Worm (Caenorhabditis elegans) whole organism, young adult: Measurements from ENCODE around the gene B0334.20.

Experiments used
- B0261.1 ChIP-seq: sonication (generic microtip); optimal IDR thresholded peaks from 2 replicates; lab custom pipeline; 2016; ENCODE audit warnings: mild to moderate bottlenecking, missing genetic modification characterization, moderate library complexity, missing compliant biosample characterization
- B0336.3 ChIP-seq: fragments of 200-800 bp; sonication (Bioruptor generic); IDR thresholded peaks from 2 replicates; pipeline ENCODE4 v1.3.6; 2022; ENCODE audit warnings: missing genetic modification characterization, missing compliant biosample characterization
- C17E4.6 ChIP-seq: fragments of 200-800 bp; sonication (Bioruptor generic); IDR thresholded peaks from 2 replicates; pipeline ENCODE4 v1.3.6; 2022; ENCODE audit warnings: missing genetic modification reagents, missing genetic modification characterization, missing compliant biosample characterization
- D2030.7 ChIP-seq: fragments of 200-800 bp; sonication (Bioruptor generic); IDR thresholded peaks from 2 replicates; pipeline ENCODE4 v1.3.6; 2022; ENCODE audit warnings: missing genetic modification reagents, missing genetic modification characterization, missing compliant biosample characterization
- F23B12.7 ChIP-seq: sonication (generic microtip); optimal IDR thresholded peaks from 2 replicates; lab custom pipeline; 2017; ENCODE audit warnings: missing genetic modification characterization, mild to moderate bottlenecking, missing compliant biosample characterization, antibody characterized with exemption, moderate library complexity; ENCODE audit not compliant: insufficient read depth
- F37B4.10 ChIP-seq: fragments of 200-800 bp; sonication (Bioruptor generic); IDR thresholded peaks from 2 replicates; pipeline ENCODE4 v1.3.6; 2022; ENCODE audit warnings: missing genetic modification characterization, missing compliant biosample characterization
- F52B5.7 ChIP-seq: sonication (generic microtip); optimal IDR thresholded peaks from 2 replicates; lab custom pipeline; 2016; ENCODE audit warnings: mild to moderate bottlenecking, missing genetic modification characterization, missing compliant biosample characterization
- F57C9.4 ChIP-seq: sonication (generic microtip); optimal IDR thresholded peaks from 2 replicates; lab custom pipeline; 2017; ENCODE audit warnings: mild to moderate bottlenecking, missing genetic modification characterization, missing compliant biosample characterization
- Y53G8AR.9 ChIP-seq: fragments of 200-800 bp; sonication (Bioruptor generic); conservative IDR thresholded peaks from 2 replicates; pipeline ENCODE4 v1.3.6; 2022; ENCODE audit warnings: missing genetic modification reagents, missing genetic modification characterization, missing compliant biosample characterization
- Y67H2A.10 ChIP-seq: fragments of 200-800 bp; sonication (Bioruptor generic); conservative IDR thresholded peaks from 2 replicates; pipeline ENCODE4 v1.3.6; 2022; ENCODE audit warnings: missing genetic modification reagents, missing genetic modification characterization, missing compliant biosample characterization
- ama-1 ChIP-seq, 3 experiments: fragments of 150-350 bp in 1 of 3; sonication (generic microtip) in 2 of 3; optimal IDR thresholded peaks; 2 replicates each; lab custom pipeline; 2014 to 2018; ENCODE audit warnings: missing biosample characterization in 2 of 3, missing genetic modification characterization in 2 of 3, missing genetic modification reagents in 2 of 3
- aptf-2 ChIP-seq: fragments of 200-800 bp; sonication (Bioruptor generic); conservative IDR thresholded peaks from 2 replicates; pipeline ENCODE4 v1.3.6; 2022; ENCODE audit warnings: missing genetic modification reagents, missing genetic modification characterization, missing compliant biosample characterization
- attf-3 ChIP-seq: fragments of 200-800 bp; sonication (Bioruptor generic); conservative IDR thresholded peaks from 2 replicates; pipeline ENCODE4 v1.3.6; 2022; ENCODE audit warnings: missing genetic modification reagents, missing genetic modification characterization, missing compliant biosample characterization
- attf-6 ChIP-seq: fragments of 200-800 bp; sonication (Bioruptor generic); IDR thresholded peaks from 2 replicates; pipeline ENCODE4 v1.3.6; 2022; ENCODE audit warnings: missing genetic modification reagents, missing genetic modification characterization, missing compliant biosample characterization
- bed-2 ChIP-seq: fragments of 200-800 bp; sonication (Bioruptor generic); IDR thresholded peaks from 2 replicates; pipeline ENCODE4 v1.3.6; 2022; ENCODE audit warnings: missing genetic modification reagents, missing genetic modification characterization, missing compliant biosample characterization
- cebp-1 ChIP-seq, 2 experiments: fragments of 200-800 bp in 1 of 2; sonication (Bioruptor generic) in 1 of 2; sonication (generic microtip) in 1 of 2; IDR thresholded peaks in 1 of 2; optimal IDR thresholded peaks in 1 of 2; 2 replicates each; pipeline versions ENCODE4 v1.3.6 to Lab custom; 2017 to 2022; ENCODE audit warnings: missing compliant biosample characterization in 2 of 2, missing genetic modification characterization in 2 of 2, mild to moderate bottlenecking in 1 of 2, missing genetic modification reagents in 1 of 2, moderate library complexity in 1 of 2
- ceh-100 ChIP-seq: fragments of 200-800 bp; sonication (Bioruptor generic); IDR thresholded peaks from 2 replicates; pipeline ENCODE4 v1.3.6; 2022; ENCODE audit warnings: missing genetic modification reagents, missing genetic modification characterization, missing compliant biosample characterization
- ceh-58 ChIP-seq: fragments of 200-800 bp; sonication (Bioruptor generic); IDR thresholded peaks from 2 replicates; pipeline ENCODE4 v1.3.6; 2022; ENCODE audit warnings: missing genetic modification characterization, missing compliant biosample characterization
- dox-1 ChIP-seq: fragments of 200-800 bp; sonication (Bioruptor generic); IDR thresholded peaks from 2 replicates; pipeline ENCODE4 v1.3.6; 2022; ENCODE audit warnings: missing genetic modification reagents, missing genetic modification characterization, missing compliant biosample characterization
- efl-1 ChIP-seq: fragments of 150-350 bp; optimal IDR thresholded peaks from 2 replicates; lab custom pipeline; 2014; ENCODE audit warnings: missing biosample characterization, missing genetic modification reagents, missing genetic modification characterization
- egl-18 ChIP-seq: fragments of 200-800 bp; sonication (Bioruptor generic); IDR thresholded peaks from 2 replicates; pipeline ENCODE4 v1.3.6; 2022; ENCODE audit warnings: missing genetic modification reagents, missing genetic modification characterization, missing compliant biosample characterization
- hlh-26 ChIP-seq: fragments of 200-800 bp; sonication (Bioruptor generic); conservative IDR thresholded peaks from 2 replicates; pipeline ENCODE4 v1.3.6; 2022; ENCODE audit warnings: missing genetic modification reagents, missing genetic modification characterization, missing compliant biosample characterization
- hmg-1.2 ChIP-seq: fragments of 200-800 bp; sonication (Bioruptor generic); IDR thresholded peaks from 2 replicates; pipeline ENCODE4 v1.3.6; 2022; ENCODE audit warnings: missing genetic modification reagents, missing genetic modification characterization, missing compliant biosample characterization
- hsf-1 ChIP-seq: fragments of 200-800 bp; sonication (Bioruptor generic); IDR thresholded peaks from 2 replicates; pipeline ENCODE4 v1.3.6; 2022; ENCODE audit warnings: missing genetic modification reagents, missing genetic modification characterization, missing compliant biosample characterization
- lir-1 ChIP-seq: fragments of 200-800 bp; sonication (Bioruptor generic); conservative IDR thresholded peaks from 2 replicates; pipeline ENCODE4 v1.3.6; 2022; ENCODE audit warnings: missing genetic modification reagents, missing genetic modification characterization, missing compliant biosample characterization
- lsy-27 ChIP-seq: sonication (generic microtip); optimal IDR thresholded peaks from 2 replicates; lab custom pipeline; 2017; ENCODE audit warnings: missing genetic modification characterization, mild to moderate bottlenecking, missing compliant biosample characterization, antibody characterized with exemption, missing genotype, borderline replicate concordance; ENCODE audit not compliant: insufficient read depth
- madf-8 ChIP-seq: fragments of 200-800 bp; sonication (Bioruptor generic); conservative IDR thresholded peaks from 2 replicates; pipeline ENCODE4 v1.3.6; 2022; ENCODE audit warnings: missing genetic modification reagents, missing genetic modification characterization, missing compliant biosample characterization
- nfyb-1 ChIP-seq: fragments of 200-800 bp; sonication (Bioruptor generic); IDR thresholded peaks from 2 replicates; pipeline ENCODE4 v1.3.6; 2022; ENCODE audit warnings: missing genetic modification reagents, missing genetic modification characterization, missing compliant biosample characterization
- pha-4 ChIP-seq: fragments of 150-350 bp; sonication (generic microtip); optimal IDR thresholded peaks from 2 replicates; lab custom pipeline; 2014; ENCODE audit warnings: missing biosample characterization, missing genetic modification reagents, missing genetic modification characterization
- rcor-1 ChIP-seq: fragments of 200-800 bp; sonication (Bioruptor generic); IDR thresholded peaks from 2 replicates; pipeline ENCODE4 v1.3.6; 2022; ENCODE audit warnings: missing genetic modification reagents, missing genetic modification characterization, missing compliant biosample characterization
- snpc-3.4 ChIP-seq: sonication (generic microtip); optimal IDR thresholded peaks from 2 replicates; lab custom pipeline; 2017; ENCODE audit warnings: missing genetic modification characterization, mild to moderate bottlenecking, missing compliant biosample characterization, antibody characterized with exemption, moderate library complexity, missing genotype, missing genetic modification reagents
- somi-1 ChIP-seq: fragments of 200-800 bp; sonication (Bioruptor generic); optimal IDR thresholded peaks from 2 replicates; lab custom pipeline; 2018; ENCODE audit warnings: mild to moderate bottlenecking, missing genetic modification characterization, missing compliant biosample characterization
- tbp1 ChIP-seq: fragments of 200-800 bp; sonication (Bioruptor generic); optimal IDR thresholded peaks from 2 replicates; lab custom pipeline; 2018; ENCODE audit warnings: mild to moderate bottlenecking, missing genetic modification characterization, missing compliant biosample characterization
- zfh-2 ChIP-seq: fragments of 200-800 bp; sonication (Bioruptor generic); conservative IDR thresholded peaks from 2 replicates; pipeline ENCODE4 v1.3.6; 2022; ENCODE audit warnings: missing genetic modification reagents, missing genetic modification characterization, missing compliant biosample characterization
- zim-3 ChIP-seq: sonication (generic microtip); optimal IDR thresholded peaks from 2 replicates; lab custom pipeline; 2017; ENCODE audit warnings: mild to moderate bottlenecking, missing genetic modification characterization, moderate library complexity, missing compliant biosample characterization
- ztf-25 ChIP-seq: fragments of 200-800 bp; sonication (Bioruptor generic); IDR thresholded peaks from 2 replicates; pipeline ENCODE4 v1.3.6; 2022; ENCODE audit warnings: missing genetic modification reagents, missing genetic modification characterization, missing compliant biosample characterization

Gene B0334.20

DNA sequence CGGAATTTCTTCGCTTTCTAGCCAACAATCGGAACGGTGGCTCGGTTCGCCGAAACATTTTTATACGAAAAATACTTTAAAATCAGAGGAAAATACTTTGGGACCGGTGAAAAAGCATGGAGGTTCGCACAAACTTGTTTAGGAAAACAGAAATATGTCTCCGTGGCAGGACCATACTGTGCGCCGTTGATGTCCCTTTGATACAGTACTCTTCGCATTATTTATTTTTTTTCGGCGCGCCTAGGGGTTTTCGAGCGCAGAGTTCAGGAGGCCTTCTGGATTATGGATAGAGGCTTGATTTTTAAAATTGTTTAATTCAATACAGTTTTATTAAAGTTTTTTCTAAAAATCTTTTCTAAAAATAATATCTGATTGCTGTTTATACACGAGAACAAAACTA is 44.5 kb upstream of the B0334.20 start, which contains the start of gene F54D5.9 (continued):
- no peak for TF ChIP-seq egl-18 (GFP tag; lab: Robert Waterston, UW)

DNA sequence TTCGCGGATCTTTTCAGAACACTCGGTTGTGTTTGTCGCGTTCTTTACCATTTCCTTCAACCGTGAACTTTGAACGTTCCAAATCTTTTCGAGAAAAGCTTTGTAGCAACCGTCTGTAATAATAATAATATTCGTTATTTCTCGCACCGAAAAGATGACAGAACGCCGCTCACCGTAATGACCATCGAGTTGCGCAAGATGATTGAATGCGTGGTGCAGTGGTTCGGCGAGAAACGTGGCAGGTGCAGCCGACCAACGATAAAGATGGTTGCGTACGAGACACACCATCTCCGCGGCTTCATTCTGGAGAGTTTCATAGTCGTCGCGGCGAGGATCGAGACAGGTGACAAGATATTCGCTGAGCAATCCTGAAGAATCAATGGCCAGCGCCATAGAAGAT is 42.7 kb upstream of the B0334.20 start:
- TF ChIP-seq efl-1 (GFP tag; lab: Kevin White, UChicago) (no peak), zfh-2 (peak; percentile 30; the same call in 1 of the 2 replicates)

DNA sequence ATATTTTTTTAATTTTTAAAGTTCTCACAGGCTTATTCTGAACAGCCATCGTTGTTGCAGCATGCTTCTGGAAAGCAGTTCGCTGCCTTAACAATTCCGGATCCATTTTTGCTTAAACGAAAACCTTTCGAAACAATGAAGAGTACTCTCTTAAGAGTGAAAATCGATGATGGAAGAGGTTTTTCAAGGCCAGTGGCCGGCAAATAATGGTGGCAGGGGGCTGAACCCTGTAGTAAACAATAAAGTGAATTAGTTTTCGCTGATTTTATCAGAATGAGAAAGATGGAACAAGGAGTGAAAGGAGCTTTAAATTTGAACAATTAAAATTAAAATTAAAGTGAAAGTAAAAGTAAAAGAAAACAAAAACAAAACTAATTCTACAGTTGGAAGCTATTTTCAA is 42.1 kb upstream of the B0334.20 start, which contains the start of gene gtf-2E2:
TSS of gene gtf-2E2 (minus strand) at position 111 of the 400 bp plus-strand sequence.
- TF ChIP-seq F57C9.4 (tag; lab: Kevin White, UChicago) (no peak), ama-1 (optimal IDR thresholded peaks at IDR 0.05; lab: Kevin White, UChicago) (no peak), ama-1 (GFP tag; optimal IDR thresholded peaks at IDR 0.05; lab: Kevin White, UChicago) (no peak), snpc-3.4 (tag; lab: Kevin White, UChicago) (peak; percentile 14), hsf-1 (0 out of 2 replicates have a peak, but pooled peaks have one; percentile 5), tbp1 (GFP tag; lab: Kevin White, UChicago) (peak; percentile 5), cebp-1 (GFP tag; IDR thresholded peaks at IDR 0.05; lab: Robert Waterston, UW) (no peak), cebp-1 (tag; optimal IDR thresholded peaks at IDR 0.05; lab: Kevin White, UChicago) (peak; percentile 18), Y53G8AR.9 (GFP tag; lab: Robert Waterston, UW) (0 out of 2 replicates have a peak, but pooled peaks have one; percentile 43)
- TF ChIP-seq, all 124 proteins: peak for 5

DNA sequence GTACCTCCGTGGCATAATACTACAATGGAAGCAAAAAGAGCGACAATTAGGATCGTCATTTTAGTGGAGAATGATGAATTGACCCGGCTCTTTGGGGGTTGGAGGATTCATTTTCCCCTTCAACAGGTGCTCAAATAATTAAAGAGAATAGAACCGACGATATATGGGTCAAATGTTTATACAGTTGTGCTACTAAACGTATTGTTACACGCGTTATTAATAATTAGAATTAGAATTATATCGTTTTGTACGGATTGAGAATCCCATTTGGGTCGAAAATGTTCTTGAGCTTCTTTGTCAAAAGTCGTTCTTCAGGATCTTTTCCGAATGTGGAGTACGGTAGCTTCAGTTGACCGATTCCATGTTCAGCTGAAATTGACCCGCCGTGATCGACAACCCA is 38.5 kb upstream of the B0334.20 start, which contains the start of gene Y62F5A.9:
TSS of gene Y62F5A.9 (minus strand) at position 101 of the 400 bp plus-strand sequence.
- no peak for TF ChIP-seq ceh-100 (GFP tag; lab: Robert Waterston, UW)
- TF ChIP-seq snpc-3.4 (tag; lab: Kevin White, UChicago): peak; percentile 32
- no peak for TF ChIP-seq cebp-1 (GFP tag; IDR thresholded peaks at IDR 0.05; lab: Robert Waterston, UW)
- TF ChIP-seq cebp-1 (tag; optimal IDR thresholded peaks at IDR 0.05; lab: Kevin White, UChicago): peak; percentile 6
- no peak for TF ChIP-seq aptf-2 (GFP tag; lab: Robert Waterston, UW)
- no peak for TF ChIP-seq attf-6
- TF ChIP-seq, all 124 proteins: peak for 2

DNA sequence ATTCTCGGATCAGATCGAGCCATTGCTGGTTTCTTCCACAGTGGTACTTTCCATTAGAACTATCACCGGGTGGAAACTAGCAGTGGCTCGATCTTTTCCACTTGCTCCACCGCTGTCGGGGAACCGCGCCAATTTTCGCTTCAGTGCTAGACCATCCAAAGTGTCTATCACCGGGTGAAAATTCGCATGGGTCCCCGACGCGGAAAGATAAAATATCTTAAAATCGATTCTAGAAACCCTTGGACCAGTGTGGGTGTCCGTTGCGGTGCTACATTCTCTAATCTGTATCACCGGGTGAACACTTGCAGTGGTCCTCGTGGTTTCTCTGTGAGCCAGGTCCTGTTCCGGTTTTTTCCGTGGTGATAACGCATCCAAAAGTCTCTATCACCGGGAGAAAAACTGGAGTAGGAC is 37.4 kb upstream of the B0334.20 start:
- TF ChIP-seq tbp1 (GFP tag; lab: Kevin White, UChicago): no peak
- TF ChIP-seq B0336.3 (GFP tag; lab: Robert Waterston, UW): 0 out of 2 replicates have a peak, but pooled peaks have one; percentile 24
- TF ChIP-seq hlh-26: no peak
- 0 out of 2 replicates have a peak, but pooled peaks have one; percentile 3 for TF ChIP-seq zfh-2
- 0 out of 2 replicates have a peak, but pooled peaks have one; percentile 10 for TF ChIP-seq lir-1
- TF ChIP-seq D2030.7 (GFP tag; lab: Robert Waterston, UW): no peak
- 0 out of 2 replicates have a peak, but pooled peaks have one; percentile 43 for TF ChIP-seq ztf-25 (GFP tag; lab: Robert Waterston, UW)
- 0 out of 2 replicates have a peak, but pooled peaks have one; percentile 12 for TF ChIP-seq nfyb-1
- no peak for TF ChIP-seq somi-1 (GFP tag; lab: Kevin White, UChicago)
- no peak for TF ChIP-seq F52B5.7 (tag; lab: Kevin White, UChicago)
- no peak for TF ChIP-seq F23B12.7
- no peak for TF ChIP-seq hsf-1
- no peak for TF ChIP-seq lsy-27 (tag; lab: Kevin White, UChicago)
- no peak for TF ChIP-seq ceh-58 (GFP tag; lab: Robert Waterston, UW)

DNA sequence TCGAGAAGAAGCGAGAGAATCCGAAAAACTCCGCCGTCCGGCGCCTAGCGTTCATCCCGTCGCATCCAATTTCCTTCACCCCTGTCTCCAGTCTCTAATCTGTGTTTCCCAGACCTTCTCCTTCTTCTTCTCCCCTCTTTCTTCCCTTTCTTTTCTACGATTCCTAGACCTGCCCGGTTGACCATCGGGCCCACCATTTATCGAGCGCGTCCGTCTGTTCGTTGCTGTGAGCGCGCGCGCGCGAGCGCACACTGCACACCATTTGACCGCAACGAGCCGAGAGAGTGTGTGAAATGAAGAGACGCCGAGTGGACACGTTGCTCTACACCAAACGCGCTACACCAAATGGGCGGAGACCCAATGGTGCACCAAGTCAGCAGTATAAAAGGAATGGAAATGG is 36.9 kb upstream of the B0334.20 start:
- TF ChIP-seq dox-1 (peak; percentile 92), rcor-1 (GFP tag; lab: Robert Waterston, UW) (peak; percentile 47; the same call in 1 of the 2 replicates), B0261.1 (tag; lab: Kevin White, UChicago) (no peak), D2030.7 (GFP tag; lab: Robert Waterston, UW) (peak; percentile 95), madf-8 (GFP tag; lab: Robert Waterston, UW) (peak; percentile 98), Y67H2A.10 (GFP tag; lab: Robert Waterston, UW) (no peak), F57C9.4 (tag; lab: Kevin White, UChicago) (no peak), C17E4.6 (GFP tag; lab: Robert Waterston, UW) (peak; percentile 78), B0336.3 (GFP tag; lab: Robert Waterston, UW) (peak; percentile 71), bed-2 (GFP tag; lab: Robert Waterston, UW) (peak; percentile 81; the same call in 1 of the 2 replicates), attf-3 (GFP tag; lab: Robert Waterston, UW) (0 out of 2 replicates have a peak, but pooled peaks have one; percentile 38), efl-1 (GFP tag; lab: Kevin White, UChicago) (peak; percentile 97), zim-3 (no peak), hmg-1.2 (GFP tag; lab: Robert Waterston, UW) (peak; percentile 92), pha-4 (tag; lab: Kevin White, UChicago) (no peak), F37B4.10 (peak; percentile 78; the same call in 1 of the 2 replicates)
